Fruit fly (Drosophila melanogaster) whole organism, embryonic: ENCODE measurements around the gene CG9667.

ENCODE experiments used
- Bteb2 ChIP-seq: fragments of 200-800 bp; sonication (Bioruptor generic); optimal IDR thresholded peaks from 2 replicates; lab custom pipeline; 2016; ENCODE audit warnings: missing biosample characterization, missing genetic modification characterization
- CG10654 ChIP-seq: fragments of 200-800 bp; sonication (Bioruptor generic); optimal IDR thresholded peaks from 2 replicates; lab custom pipeline; 2016; ENCODE audit warnings: missing biosample characterization, missing genetic modification characterization
- CG11696 ChIP-seq: fragments of 200-800 bp; sonication (Bioruptor generic); IDR thresholded peaks from 2 replicates; pipeline ENCODE4 v1.3.6; 2022; ENCODE audit warnings: missing biosample characterization, missing genetic modification characterization
- CG12071 ChIP-seq: fragments of 200-800 bp; sonication (Bioruptor generic); optimal IDR thresholded peaks from 3 replicates; lab custom pipeline; 2018; ENCODE audit warnings: missing biosample characterization, mild to moderate bottlenecking, missing genetic modification characterization
- CG12104 ChIP-seq: fragments of 200-800 bp; sonication (Bioruptor generic); optimal IDR thresholded peaks from 3 replicates; lab custom pipeline; 2016; ENCODE audit warnings: missing biosample characterization, missing genetic modification characterization
- CG12391 ChIP-seq: fragments of 200-800 bp; sonication (Bioruptor generic); optimal IDR thresholded peaks from 3 replicates; lab custom pipeline; 2018; ENCODE audit warnings: missing biosample characterization, mild to moderate bottlenecking, missing genetic modification characterization, moderate library complexity
- CG12659 ChIP-seq: fragments of 200-800 bp; sonication (Bioruptor generic); optimal IDR thresholded peaks from 3 replicates; lab custom pipeline; 2017; ENCODE audit warnings: mild to moderate bottlenecking, missing biosample characterization, missing genetic modification reagents, missing genetic modification characterization
- CG13123 ChIP-seq: fragments of 200-800 bp; sonication (Bioruptor generic); optimal IDR thresholded peaks from 2 replicates; lab custom pipeline; 2016; ENCODE audit warnings: missing biosample characterization, missing genetic modification characterization
- CG13287 ChIP-seq: fragments of 200-800 bp; sonication (Bioruptor generic); IDR thresholded peaks from 2 replicates; pipeline ENCODE4 v1.3.6; 2022; ENCODE audit warnings: missing biosample characterization, missing genetic modification characterization; ENCODE audit not compliant: partially characterized antibody
- CG13624 ChIP-seq: fragments of 200-800 bp; sonication (Bioruptor generic); optimal IDR thresholded peaks from 2 replicates; lab custom pipeline; 2016; ENCODE audit warnings: missing biosample characterization, missing genetic modification characterization
- CG15601 ChIP-seq: fragments of 200-800 bp; sonication (Bioruptor generic); optimal IDR thresholded peaks from 3 replicates; lab custom pipeline; 2019; ENCODE audit warnings: missing biosample characterization, mild to moderate bottlenecking, missing genetic modification characterization, moderate library complexity
- CG1603 ChIP-seq: fragments of 200-800 bp; sonication (Bioruptor generic); optimal IDR thresholded peaks from 2 replicates; lab custom pipeline; 2019; ENCODE audit warnings: missing biosample characterization, mild to moderate bottlenecking, missing genetic modification characterization, moderate library complexity
- CG17802 ChIP-seq: fragments of 200-800 bp; sonication (Bioruptor generic); optimal IDR thresholded peaks from 2 replicates; lab custom pipeline; 2018; ENCODE audit warnings: missing biosample characterization, mild to moderate bottlenecking, missing genetic modification characterization, moderate library complexity
- CG17829 ChIP-seq: fragments of 200-800 bp; optimal IDR thresholded peaks from 2 replicates; lab custom pipeline; 2019; ENCODE audit warnings: missing biosample characterization, mild to moderate bottlenecking, missing genetic modification characterization, moderate library complexity
- CG18764 ChIP-seq: fragments of 200-800 bp; sonication (Bioruptor generic); optimal IDR thresholded peaks from 3 replicates; lab custom pipeline; 2016; ENCODE audit warnings: missing biosample characterization, missing genetic modification characterization
- CG2875 ChIP-seq: fragments of 200-800 bp; sonication (Bioruptor generic); optimal IDR thresholded peaks from 2 replicates; lab custom pipeline; 2017; ENCODE audit warnings: missing biosample characterization, mild to moderate bottlenecking, missing genetic modification characterization, missing genetic modification reagents
- CG3995 ChIP-seq: fragments of 200-800 bp; sonication (Bioruptor generic); optimal IDR thresholded peaks from 3 replicates; lab custom pipeline; 2016; ENCODE audit warnings: missing biosample characterization, missing genetic modification characterization
- CG4424 ChIP-seq: fragments of 200-800 bp; sonication (Bioruptor generic); optimal IDR thresholded peaks from 3 replicates; lab custom pipeline; 2016; ENCODE audit warnings: missing biosample characterization, missing genetic modification characterization
- CG6689 ChIP-seq: fragments of 200-800 bp; sonication (Bioruptor generic); IDR thresholded peaks from 2 replicates; pipeline ENCODE4 v1.3.6; 2022; ENCODE audit warnings: missing biosample characterization, missing genetic modification characterization
- CG6854 ChIP-seq: fragments of 200-800 bp; sonication (Bioruptor generic); optimal IDR thresholded peaks from 3 replicates; lab custom pipeline; 2017; ENCODE audit warnings: missing biosample characterization, mild to moderate bottlenecking, missing genetic modification characterization
- CHES-1-like ChIP-seq: fragments of 200-800 bp; sonication (Bioruptor generic); optimal IDR thresholded peaks from 2 replicates; lab custom pipeline; 2016; ENCODE audit warnings: missing biosample characterization, missing genetic modification characterization
- Dek ChIP-seq: fragments of 200-800 bp; sonication (Bioruptor generic); optimal IDR thresholded peaks from 3 replicates; lab custom pipeline; 2019; ENCODE audit warnings: missing biosample characterization, mild to moderate bottlenecking, missing genetic modification characterization, moderate library complexity
- Dref ChIP-seq: fragments of 200-800 bp; sonication (Bioruptor generic); IDR thresholded peaks from 2 replicates; pipeline ENCODE4 v1.3.6; 2022; ENCODE audit warnings: missing biosample characterization, missing genetic modification characterization
- Fer3 ChIP-seq: fragments of 200-800 bp; sonication (Bioruptor generic); optimal IDR thresholded peaks from 2 replicates; lab custom pipeline; 2018; ENCODE audit warnings: missing biosample characterization, mild to moderate bottlenecking, missing genetic modification characterization, moderate library complexity
- Hmr ChIP-seq: fragments of 200-800 bp; sonication (Bioruptor generic); optimal IDR thresholded peaks from 3 replicates; lab custom pipeline; 2017; ENCODE audit warnings: mild to moderate bottlenecking, missing biosample characterization, missing genetic modification reagents, missing genetic modification characterization
- Hr3 ChIP-seq: fragments of 200-800 bp; sonication (Bioruptor generic); optimal IDR thresholded peaks from 3 replicates; lab custom pipeline; 2016; ENCODE audit warnings: missing biosample characterization, missing genetic modification characterization
- NC2β ChIP-seq: fragments of 200-800 bp; sonication (Bioruptor generic); optimal IDR thresholded peaks from 2 replicates; lab custom pipeline; 2016; ENCODE audit warnings: missing biosample characterization, missing genetic modification characterization
- Nf-YA ChIP-seq: fragments of 200-800 bp; sonication (Bioruptor generic); IDR thresholded peaks from 2 replicates; pipeline ENCODE4 v1.3.6; 2022; ENCODE audit warnings: missing biosample characterization, missing genetic modification characterization
- Oaz ChIP-seq: fragments of 200-800 bp; sonication (Bioruptor generic); IDR thresholded peaks from 2 replicates; pipeline ENCODE4 v1.3.6; 2022; ENCODE audit warnings: missing biosample characterization, missing genetic modification characterization
- Optix ChIP-seq: fragments of 200-800 bp; sonication (Bioruptor generic); IDR thresholded peaks from 3 replicates; pipeline ENCODE4 v1.3.6; 2022; ENCODE audit warnings: missing biosample characterization, missing genetic modification characterization
- Poxn ChIP-seq: fragments of 200-800 bp; sonication (Bioruptor generic); IDR thresholded peaks from 2 replicates; pipeline ENCODE4 v1.3.6; 2022; ENCODE audit warnings: missing biosample characterization, missing genetic modification characterization
- Six4 ChIP-seq: fragments of 200-800 bp; sonication (Bioruptor generic); optimal IDR thresholded peaks from 2 replicates; lab custom pipeline; 2016; ENCODE audit warnings: missing biosample characterization, missing genetic modification characterization
- Spps ChIP-seq: fragments of 200-800 bp; sonication (Bioruptor generic); optimal IDR thresholded peaks from 2 replicates; lab custom pipeline; 2018; ENCODE audit warnings: missing biosample characterization, mild to moderate bottlenecking, missing genetic modification characterization
- ac ChIP-seq: fragments of 200-800 bp; sonication (Bioruptor generic); optimal IDR thresholded peaks from 3 replicates; lab custom pipeline; 2017; ENCODE audit warnings: missing biosample characterization, mild to moderate bottlenecking, missing genetic modification characterization
- al ChIP-seq: fragments of 200-800 bp; sonication (Bioruptor generic); IDR thresholded peaks from 2 replicates; pipeline ENCODE4 v1.3.6; 2022; ENCODE audit warnings: missing biosample characterization, missing genetic modification characterization
- ap ChIP-seq: fragments of 200-800 bp; sonication (Bioruptor generic); IDR thresholded peaks from 2 replicates; pipeline ENCODE4 v1.3.6; 2022; ENCODE audit warnings: missing biosample characterization, missing genetic modification characterization
- ase ChIP-seq: fragments of 200-800 bp; sonication (Bioruptor generic); IDR thresholded peaks from 3 replicates; pipeline ENCODE4 v1.3.6; 2022; ENCODE audit warnings: missing biosample characterization, missing genetic modification characterization
- bcd ChIP-seq: fragments of 200-800 bp; sonication (Bioruptor generic); optimal IDR thresholded peaks from 2 replicates; lab custom pipeline; 2017; ENCODE audit warnings: missing biosample characterization, mild to moderate bottlenecking, missing genetic modification characterization
- cas ChIP-seq: fragments of 200-800 bp; sonication (Bioruptor generic); IDR thresholded peaks from 2 replicates; pipeline ENCODE4 v1.3.6; 2022; ENCODE audit warnings: missing biosample characterization, missing genetic modification characterization
- eyg ChIP-seq: fragments of 200-800 bp; sonication (Bioruptor generic); optimal IDR thresholded peaks from 3 replicates; lab custom pipeline; 2016; ENCODE audit warnings: missing biosample characterization, missing genetic modification characterization
- fd3F ChIP-seq: fragments of 200-800 bp; sonication (Bioruptor generic); optimal IDR thresholded peaks from 2 replicates; lab custom pipeline; 2018; ENCODE audit warnings: missing biosample characterization, mild to moderate bottlenecking, missing genetic modification characterization, moderate library complexity
- hb ChIP-seq: fragments of 200-800 bp; sonication (Bioruptor generic); IDR thresholded peaks from 3 replicates; pipeline ENCODE4 v1.3.6; 2022; ENCODE audit warnings: missing biosample characterization, missing genetic modification characterization; ENCODE audit not compliant: partially characterized antibody
- hth ChIP-seq: fragments of >200 bp; optimal IDR thresholded peaks from 2 replicates; lab custom pipeline; 2017; ENCODE audit warnings: inconsistent platforms
- ind ChIP-seq: fragments of 200-800 bp; sonication (Bioruptor generic); optimal IDR thresholded peaks from 3 replicates; lab custom pipeline; 2016; ENCODE audit warnings: missing biosample characterization, missing genetic modification characterization
- jumu ChIP-seq: fragments of 200-800 bp; sonication (Bioruptor generic); optimal IDR thresholded peaks from 3 replicates; lab custom pipeline; 2016; ENCODE audit warnings: missing biosample characterization, missing genetic modification characterization
- kay ChIP-seq: fragments of 200-800 bp; sonication (Bioruptor generic); optimal IDR thresholded peaks from 2 replicates; lab custom pipeline; 2016; ENCODE audit warnings: missing biosample characterization, missing genetic modification characterization
- klu ChIP-seq: fragments of 200-800 bp; sonication (Bioruptor generic); IDR thresholded peaks from 2 replicates; pipeline ENCODE4 v1.3.6; 2022; ENCODE audit warnings: missing biosample characterization, missing genetic modification characterization
- pho ChIP-seq: fragments of 200-800 bp; sonication (Bioruptor generic); optimal IDR thresholded peaks from 2 replicates; lab custom pipeline; 2016; ENCODE audit warnings: missing biosample characterization, missing genetic modification characterization
- sens ChIP-seq: fragments of 200-800 bp; sonication (Bioruptor generic); peaks from one replicate; lab custom pipeline; 2016; ENCODE audit warnings: missing biosample characterization, missing genetic modification characterization
- sr ChIP-seq: fragments of 200-800 bp; sonication (Bioruptor generic); IDR thresholded peaks from 3 replicates; pipeline ENCODE4 v1.3.6; 2022; ENCODE audit warnings: missing biosample characterization, missing genetic modification characterization
- tgo ChIP-seq: fragments of 200-800 bp; sonication (Bioruptor generic); IDR thresholded peaks from 3 replicates; pipeline ENCODE4 v1.3.6; 2022; ENCODE audit warnings: missing biosample characterization, missing genetic modification characterization

The CG9667 gene

dm6 chr3R:8126316-8127150 lies at the start of gene CG9667, which contains the start of gene Arl8 (continued):
- 0 out of 3 replicates have a peak, but pooled peaks have one; percentile 13 for TF ChIP-seq sr (GFP tag; lab: Robert Waterston, UW)
- TF ChIP-seq CG12104 (GFP tag; lab: Kevin White, UChicago), result peak; percentile 70
- no peak for TF ChIP-seq cas (GFP tag; lab: Robert Waterston, UW)
- TF ChIP-seq bcd (GFP tag; lab: Kevin White, UChicago), result peak; percentile 58
- TF ChIP-seq Optix (GFP tag; lab: Robert Waterston, UW), result no peak
- no peak for TF ChIP-seq CG6854 (GFP tag; lab: Kevin White, UChicago)
- TF ChIP-seq ac, result no peak
- peak; percentile 49 for TF ChIP-seq CG13123 (GFP tag; lab: Kevin White, UChicago)
- no peak for TF ChIP-seq hb
- TF ChIP-seq CG2875, result no peak
- TF ChIP-seq CG13624 (GFP tag; lab: Kevin White, UChicago), result no peak
- no peak; the same call in 1 of the 2 replicates for TF ChIP-seq Oaz
- peak; percentile 84 for TF ChIP-seq CG12391 (tag; lab: Kevin White, UChicago)
- TF ChIP-seq CG18764 (GFP tag; lab: Kevin White, UChicago), result peak; percentile 53
- TF ChIP-seq CHES-1-like (GFP tag; lab: Kevin White, UChicago), result peak; percentile 16
- TF ChIP-seq sens, result peak; percentile 70
- TF ChIP-seq CG6689 (GFP tag; lab: Robert Waterston, UW), result peak; percentile 44
- peak; percentile 57 for TF ChIP-seq fd3F (GFP tag; lab: Kevin White, UChicago)
- no peak for TF ChIP-seq CG11696 (GFP tag; lab: Robert Waterston, UW)
- no peak for TF ChIP-seq Poxn (GFP tag; lab: Robert Waterston, UW)
- peak; percentile 42 for TF ChIP-seq CG1603 (tag; lab: Kevin White, UChicago)
- peak; percentile 67 for TF ChIP-seq tgo
- no peak for TF ChIP-seq hth
- TF ChIP-seq Dek (tag; lab: Kevin White, UChicago), result peak; percentile 31
- TF ChIP-seq CG3995 (GFP tag; lab: Kevin White, UChicago), result peak; percentile 19
- no peak for TF ChIP-seq Nf-YA (GFP tag; lab: Robert Waterston, UW)
- TF ChIP-seq Bteb2 (GFP tag; lab: Kevin White, UChicago), result no peak
- TF ChIP-seq jumu (GFP tag; lab: Kevin White, UChicago), result no peak
- peak; percentile 21 for TF ChIP-seq Six4 (GFP tag; lab: Kevin White, UChicago)
- peak; percentile 86 for TF ChIP-seq CG12659 (GFP tag; lab: Kevin White, UChicago)
- no peak for TF ChIP-seq eyg (GFP tag; lab: Kevin White, UChicago)
- peak; percentile 69 for TF ChIP-seq CG13287
- TF ChIP-seq al (GFP tag; lab: Robert Waterston, UW), result peak; percentile 68
- peak; percentile 66 for TF ChIP-seq CG10654 (GFP tag; lab: Kevin White, UChicago)
- no peak for TF ChIP-seq ap (GFP tag; lab: Robert Waterston, UW)
- peak; percentile 73 for TF ChIP-seq CG4424 (GFP tag; lab: Kevin White, UChicago)
- TF ChIP-seq Hmr, result peak; percentile 67
- peak; percentile 75 for TF ChIP-seq Dref (GFP tag; lab: Robert Waterston, UW)
- peak; percentile 36 for TF ChIP-seq kay
- no peak for TF ChIP-seq NC2β
- TF ChIP-seq Fer3 (tag; lab: Kevin White, UChicago), result peak; percentile 62
- TF ChIP-seq CG17802 (tag; lab: Kevin White, UChicago), result no peak
- TF ChIP-seq ase (GFP tag; lab: Robert Waterston, UW), result no peak
- peak; percentile 74 for TF ChIP-seq Hr3 (GFP tag; lab: Kevin White, UChicago)
- TF ChIP-seq pho, result no peak
- TF ChIP-seq CG12071, result no peak
- TF ChIP-seq CG17829 (tag; lab: Kevin White, UChicago), result peak; percentile 79
- TF ChIP-seq Spps (tag; lab: Kevin White, UChicago), result peak; percentile 5
- peak; percentile 77 for TF ChIP-seq ind
- TF ChIP-seq klu (GFP tag; lab: Robert Waterston, UW), result peak; percentile 50
- peak; percentile 70 for TF ChIP-seq CG15601 (tag; lab: Kevin White, UChicago)
